Worm (Caenorhabditis elegans) whole organism, young adult: Measurements from ENCODE around the gene mars-1.

ENCODE experiments used
- B0019.2 ChIP-seq: fragments of 200-800 bp; sonication (Bioruptor generic); conservative IDR thresholded peaks from 2 replicates; pipeline ENCODE4 v1.3.6; 2022; ENCODE audit warnings: missing genetic modification reagents, missing genetic modification characterization, missing compliant biosample characterization
- B0261.1 ChIP-seq: sonication (generic microtip); optimal IDR thresholded peaks from 2 replicates; lab custom pipeline; 2016; ENCODE audit warnings: mild to moderate bottlenecking, missing genetic modification characterization, moderate library complexity, missing compliant biosample characterization
- C06A6.2 ChIP-seq: fragments of 200-800 bp; sonication (Bioruptor generic); conservative IDR thresholded peaks from 2 replicates; pipeline ENCODE4 v1.3.6; 2022; ENCODE audit warnings: missing genetic modification characterization, missing compliant biosample characterization
- D2030.7 ChIP-seq: fragments of 200-800 bp; sonication (Bioruptor generic); IDR thresholded peaks from 2 replicates; pipeline ENCODE4 v1.3.6; 2022; ENCODE audit warnings: missing genetic modification reagents, missing genetic modification characterization, missing compliant biosample characterization
- F10E7.11 ChIP-seq: sonication (generic microtip); optimal IDR thresholded peaks from 2 replicates; lab custom pipeline; 2017; ENCODE audit warnings: mild to moderate bottlenecking, missing genetic modification characterization, moderate library complexity, missing compliant biosample characterization
- F22D6.2 ChIP-seq: sonication (generic microtip); optimal IDR thresholded peaks from 2 replicates; lab custom pipeline; 2016; ENCODE audit warnings: mild to moderate bottlenecking, missing genetic modification characterization, missing compliant biosample characterization
- F23B12.7 ChIP-seq: sonication (generic microtip); optimal IDR thresholded peaks from 2 replicates; lab custom pipeline; 2017; ENCODE audit warnings: missing genetic modification characterization, mild to moderate bottlenecking, missing compliant biosample characterization, antibody characterized with exemption, moderate library complexity; ENCODE audit not compliant: insufficient read depth
- T26A5.8 ChIP-seq: sonication (generic microtip); optimal IDR thresholded peaks from 2 replicates; lab custom pipeline; 2016; ENCODE audit warnings: missing genetic modification characterization, missing compliant biosample characterization
- Y56A3A.18 ChIP-seq: fragments of 200-800 bp; sonication (Bioruptor generic); IDR thresholded peaks from 2 replicates; pipeline ENCODE4 v1.3.6; 2022; ENCODE audit warnings: missing genetic modification reagents, missing genetic modification characterization, missing compliant biosample characterization
- akir-1 ChIP-seq: fragments of 200-800 bp; sonication (Bioruptor generic); optimal IDR thresholded peaks from 2 replicates; lab custom pipeline; 2018; ENCODE audit warnings: mild to moderate bottlenecking, missing genetic modification characterization, moderate library complexity, missing compliant biosample characterization
- ama-1 ChIP-seq, 3 experiments: fragments of 150-350 bp in 1 of 3; sonication (generic microtip) in 2 of 3; optimal IDR thresholded peaks; 2 replicates each; lab custom pipeline; 2014 to 2018; ENCODE audit warnings: missing biosample characterization in 2 of 3, missing genetic modification characterization in 2 of 3, missing genetic modification reagents in 2 of 3
- aptf-3 ChIP-seq: fragments of 200-800 bp; sonication (Bioruptor generic); IDR thresholded peaks from 2 replicates; pipeline ENCODE4 v1.3.6; 2022; ENCODE audit warnings: missing genetic modification characterization, missing compliant biosample characterization
- athp-1 ChIP-seq: sonication (generic microtip); optimal IDR thresholded peaks from 2 replicates; lab custom pipeline; 2017; ENCODE audit warnings: mild to moderate bottlenecking, missing genetic modification characterization, missing compliant biosample characterization
- bed-2 ChIP-seq: fragments of 200-800 bp; sonication (Bioruptor generic); IDR thresholded peaks from 2 replicates; pipeline ENCODE4 v1.3.6; 2022; ENCODE audit warnings: missing genetic modification reagents, missing genetic modification characterization, missing compliant biosample characterization
- ccch-3 ChIP-seq: fragments of 200-800 bp; sonication (Bioruptor generic); optimal IDR thresholded peaks from 2 replicates; lab custom pipeline; 2018; ENCODE audit warnings: mild to moderate bottlenecking, missing genetic modification characterization, missing compliant biosample characterization
- cebp-1 ChIP-seq, 2 experiments: fragments of 200-800 bp in 1 of 2; sonication (Bioruptor generic) in 1 of 2; sonication (generic microtip) in 1 of 2; IDR thresholded peaks in 1 of 2; optimal IDR thresholded peaks in 1 of 2; 2 replicates each; pipeline versions ENCODE4 v1.3.6 to Lab custom; 2017 to 2022; ENCODE audit warnings: missing compliant biosample characterization in 2 of 2, missing genetic modification characterization in 2 of 2, mild to moderate bottlenecking in 1 of 2, missing genetic modification reagents in 1 of 2, moderate library complexity in 1 of 2
- ceh-100 ChIP-seq: fragments of 200-800 bp; sonication (Bioruptor generic); IDR thresholded peaks from 2 replicates; pipeline ENCODE4 v1.3.6; 2022; ENCODE audit warnings: missing genetic modification reagents, missing genetic modification characterization, missing compliant biosample characterization
- ceh-40 ChIP-seq: fragments of 200-800 bp; sonication (Bioruptor generic); IDR thresholded peaks from 2 replicates; pipeline ENCODE4 v1.3.6; 2022; ENCODE audit warnings: missing genetic modification characterization, missing compliant biosample characterization
- ceh-58 ChIP-seq: fragments of 200-800 bp; sonication (Bioruptor generic); IDR thresholded peaks from 2 replicates; pipeline ENCODE4 v1.3.6; 2022; ENCODE audit warnings: missing genetic modification characterization, missing compliant biosample characterization
- ceh-79 ChIP-seq: sonication (generic microtip); optimal IDR thresholded peaks from 2 replicates; lab custom pipeline; 2017; ENCODE audit warnings: mild to moderate bottlenecking, missing genetic modification characterization, missing compliant biosample characterization
- die-1 ChIP-seq: sonication (generic microtip); optimal IDR thresholded peaks from 2 replicates; lab custom pipeline; 2016; ENCODE audit warnings: missing genotype, mild to moderate bottlenecking, missing genetic modification characterization, missing compliant biosample characterization
- dpff-1 ChIP-seq: sonication (generic microtip); optimal IDR thresholded peaks from 2 replicates; lab custom pipeline; 2017; ENCODE audit warnings: mild to moderate bottlenecking, missing genetic modification characterization, missing compliant biosample characterization
- dpl-1 ChIP-seq: fragments of 150-350 bp; optimal IDR thresholded peaks from 2 replicates; lab custom pipeline; 2014; ENCODE audit warnings: missing biosample characterization, missing genetic modification reagents, missing genetic modification characterization
- efl-1 ChIP-seq: fragments of 150-350 bp; optimal IDR thresholded peaks from 2 replicates; lab custom pipeline; 2014; ENCODE audit warnings: missing biosample characterization, missing genetic modification reagents, missing genetic modification characterization
- egl-18 ChIP-seq: fragments of 200-800 bp; sonication (Bioruptor generic); IDR thresholded peaks from 2 replicates; pipeline ENCODE4 v1.3.6; 2022; ENCODE audit warnings: missing genetic modification reagents, missing genetic modification characterization, missing compliant biosample characterization
- egl-44 ChIP-seq: fragments of 200-800 bp; sonication (Bioruptor generic); IDR thresholded peaks from 2 replicates; pipeline ENCODE4 v1.3.6; 2022; ENCODE audit warnings: missing genetic modification reagents, missing genetic modification characterization, missing compliant biosample characterization
- ets-4 ChIP-seq: fragments of 200-800 bp; sonication (Bioruptor generic); optimal IDR thresholded peaks from 2 replicates; lab custom pipeline; 2018; ENCODE audit warnings: mild to moderate bottlenecking, missing genetic modification characterization, missing compliant biosample characterization
- hlh-12 ChIP-seq: sonication (generic microtip); optimal IDR thresholded peaks from 2 replicates; lab custom pipeline; 2016; ENCODE audit warnings: missing genetic modification characterization, missing compliant biosample characterization
- hlh-26 ChIP-seq: fragments of 200-800 bp; sonication (Bioruptor generic); conservative IDR thresholded peaks from 2 replicates; pipeline ENCODE4 v1.3.6; 2022; ENCODE audit warnings: missing genetic modification reagents, missing genetic modification characterization, missing compliant biosample characterization
- hmg-1.2 ChIP-seq: fragments of 200-800 bp; sonication (Bioruptor generic); IDR thresholded peaks from 2 replicates; pipeline ENCODE4 v1.3.6; 2022; ENCODE audit warnings: missing genetic modification reagents, missing genetic modification characterization, missing compliant biosample characterization
- hmg-20 ChIP-seq: fragments of 200-800 bp; sonication (Bioruptor generic); IDR thresholded peaks from 2 replicates; pipeline ENCODE4 v1.3.6; 2022; ENCODE audit warnings: missing genetic modification reagents, missing genetic modification characterization, missing compliant biosample characterization
- let-526 ChIP-seq: fragments of 200-800 bp; sonication (Bioruptor generic); IDR thresholded peaks from 2 replicates; pipeline ENCODE4 v1.3.6; 2022; ENCODE audit warnings: missing genetic modification reagents, missing genetic modification characterization, missing compliant biosample characterization
- let-607 ChIP-seq, 2 experiments: fragments of 200-800 bp in 1 of 2; sonication (Bioruptor generic) in 1 of 2; sonication (generic microtip) in 1 of 2; optimal IDR thresholded peaks; 2 replicates each; lab custom pipeline; 2016 to 2018; ENCODE audit warnings: mild to moderate bottlenecking in 2 of 2, missing compliant biosample characterization in 2 of 2, missing genetic modification characterization in 2 of 2, moderate library complexity in 2 of 2, missing genotype in 1 of 2
- lin-26 ChIP-seq: fragments of 200-800 bp; sonication (Bioruptor generic); IDR thresholded peaks from 2 replicates; pipeline ENCODE4 v1.3.6; 2022; ENCODE audit warnings: missing genetic modification reagents, missing genetic modification characterization, missing compliant biosample characterization
- lin-35 ChIP-seq, 3 experiments: fragments of 150-350 bp in 2 of 3; sonication (generic microtip) in 1 of 3; optimal IDR thresholded peaks; 2 replicates each; lab custom pipeline; 2014 to 2018; ENCODE audit warnings: missing biosample characterization in 3 of 3, missing genetic modification characterization in 3 of 3, missing genetic modification reagents in 3 of 3
- lsy-27 ChIP-seq: sonication (generic microtip); optimal IDR thresholded peaks from 2 replicates; lab custom pipeline; 2017; ENCODE audit warnings: missing genetic modification characterization, mild to moderate bottlenecking, missing compliant biosample characterization, antibody characterized with exemption, missing genotype, borderline replicate concordance; ENCODE audit not compliant: insufficient read depth
- madf-6 ChIP-seq: fragments of 200-800 bp; sonication (Bioruptor generic); IDR thresholded peaks from 2 replicates; pipeline ENCODE4 v1.3.6; 2022; ENCODE audit warnings: missing genetic modification reagents, missing genetic modification characterization, missing compliant biosample characterization
- mcd-1 ChIP-seq: fragments of 200-800 bp; sonication (Bioruptor generic); IDR thresholded peaks from 2 replicates; pipeline ENCODE4 v1.3.6; 2022; ENCODE audit warnings: missing genetic modification reagents, missing genetic modification characterization, missing compliant biosample characterization
- mel-28 ChIP-seq: sonication (generic microtip); optimal IDR thresholded peaks from 2 replicates; lab custom pipeline; 2016; ENCODE audit warnings: borderline replicate concordance, mild to moderate bottlenecking, missing genetic modification characterization, missing compliant biosample characterization
- nfya-1 ChIP-seq: sonication (generic microtip); optimal IDR thresholded peaks from 2 replicates; lab custom pipeline; 2017; ENCODE audit warnings: antibody characterized with exemption, missing compliant biosample characterization, missing genetic modification characterization, borderline replicate concordance; ENCODE audit not compliant: insufficient read depth
- nfya-2 ChIP-seq: fragments of 200-800 bp; sonication (Bioruptor generic); IDR thresholded peaks from 2 replicates; pipeline ENCODE4 v1.3.6; 2022; ENCODE audit warnings: missing genetic modification reagents, missing genetic modification characterization, missing compliant biosample characterization
- nfyb-1 ChIP-seq: fragments of 200-800 bp; sonication (Bioruptor generic); IDR thresholded peaks from 2 replicates; pipeline ENCODE4 v1.3.6; 2022; ENCODE audit warnings: missing genetic modification reagents, missing genetic modification characterization, missing compliant biosample characterization
- nhr-80 ChIP-seq: sonication (generic microtip); optimal IDR thresholded peaks from 2 replicates; lab custom pipeline; 2016; ENCODE audit warnings: missing genetic modification characterization, missing compliant biosample characterization
- pha-4 ChIP-seq: fragments of 150-350 bp; sonication (generic microtip); optimal IDR thresholded peaks from 2 replicates; lab custom pipeline; 2014; ENCODE audit warnings: missing biosample characterization, missing genetic modification reagents, missing genetic modification characterization
- snpc-1.3 ChIP-seq: sonication (generic microtip); optimal IDR thresholded peaks from 2 replicates; lab custom pipeline; 2017; ENCODE audit warnings: missing genetic modification characterization, mild to moderate bottlenecking, missing compliant biosample characterization, antibody characterized with exemption, moderate library complexity, missing genotype, missing genetic modification reagents; ENCODE audit not compliant: insufficient read depth
- unc-130 ChIP-seq: sonication (generic microtip); optimal IDR thresholded peaks from 2 replicates; lab custom pipeline; 2016; ENCODE audit warnings: missing genetic modification reagents, missing genetic modification characterization, missing compliant biosample characterization
- unc-62 ChIP-seq: fragments of 150-350 bp; optimal IDR thresholded peaks from 2 replicates; lab custom pipeline; 2014; ENCODE audit warnings: missing biosample characterization, missing genetic modification reagents, missing genetic modification characterization
- ztf-6 ChIP-seq: fragments of 200-800 bp; sonication (Bioruptor generic); IDR thresholded peaks from 2 replicates; pipeline ENCODE4 v1.3.6; 2022; ENCODE audit warnings: missing genetic modification reagents, missing genetic modification characterization, missing compliant biosample characterization

mars-1 gene

DNA sequence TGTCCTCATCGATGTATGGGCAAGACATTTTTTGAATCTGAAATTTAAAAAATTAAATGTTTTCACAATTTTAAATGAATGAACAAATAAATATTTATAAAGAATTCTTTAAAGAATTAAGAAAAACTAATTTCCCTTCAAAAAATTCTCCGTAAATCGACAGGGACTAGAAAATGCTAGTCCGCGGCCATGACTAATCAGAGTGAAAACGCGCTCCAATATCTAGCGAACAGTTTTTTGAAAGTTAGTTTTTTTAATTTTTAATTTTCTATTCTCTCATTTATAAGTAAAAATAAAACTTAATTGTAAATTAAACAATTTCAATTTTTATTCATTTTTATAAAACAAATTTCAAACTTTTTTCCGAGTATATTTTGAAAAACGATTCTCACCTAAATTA is 42.5 kb downstream of the mars-1 start:
- TF ChIP-seq bed-2 (GFP tag; lab: Robert Waterston, UW) (no peak), hmg-1.2 (GFP tag; lab: Robert Waterston, UW) (no peak; the same call in 1 of the 2 replicates), B0019.2 (no peak), snpc-1.3 (peak; percentile 8), die-1 (tag; lab: Kevin White, UChicago) (no peak), F22D6.2 (tag; lab: Kevin White, UChicago) (no peak), hlh-26 (GFP tag; lab: Robert Waterston, UW) (no peak), nfya-2 (GFP tag; lab: Robert Waterston, UW) (no peak), pha-4 (tag; lab: Kevin White, UChicago) (no peak), cebp-1 (GFP tag; IDR thresholded peaks at IDR 0.05; lab: Robert Waterston, UW) (no peak), cebp-1 (tag; optimal IDR thresholded peaks at IDR 0.05; lab: Kevin White, UChicago) (no peak), F10E7.11 (tag; lab: Kevin White, UChicago) (no peak), egl-44 (GFP tag; lab: Robert Waterston, UW) (no peak), mcd-1 (peak; percentile 39; the same call in 1 of the 2 replicates), let-607 (tag; optimal IDR thresholded peaks at IDR 0.05; lab: Kevin White, UChicago) (no peak), ama-1 (optimal IDR thresholded peaks at IDR 0.05; lab: Kevin White, UChicago) (no peak), ama-1 (GFP tag; optimal IDR thresholded peaks at IDR 0.05; lab: Kevin White, UChicago) (peak in 1 of 2 experiments; percentile 28), nfyb-1 (GFP tag; lab: Robert Waterston, UW) (0 out of 2 replicates have a peak, but pooled peaks have one; percentile 27), lin-35 (GFP tag; optimal IDR thresholded peaks at IDR 0.05; lab: Kevin White, UChicago) (peak in 1 of 3 experiments; percentile 57), madf-6 (GFP tag; lab: Robert Waterston, UW) (peak; percentile 42; the same call in 1 of the 2 replicates), lsy-27 (tag; lab: Kevin White, UChicago) (no peak), ceh-100 (no peak), hlh-12 (tag; lab: Kevin White, UChicago) (no peak), B0261.1 (tag; lab: Kevin White, UChicago) (no peak), lin-26 (no peak), C06A6.2 (no peak), athp-1 (tag; lab: Kevin White, UChicago) (no peak), ets-4 (GFP tag; lab: Kevin White, UChicago) (no peak), ceh-79 (no peak), D2030.7 (GFP tag; lab: Robert Waterston, UW) (peak; percentile 47; the same call in 1 of the 2 replicates), F23B12.7 (tag; lab: Kevin White, UChicago) (peak; percentile 27), Y56A3A.18 (GFP tag; lab: Robert Waterston, UW) (no peak), aptf-3 (GFP tag; lab: Robert Waterston, UW) (no peak), akir-1 (GFP tag; lab: Kevin White, UChicago) (no peak), mel-28 (tag; lab: Kevin White, UChicago) (no peak), nfya-1 (no peak), T26A5.8 (tag; lab: Kevin White, UChicago) (no peak), hmg-20 (no peak)

DNA sequence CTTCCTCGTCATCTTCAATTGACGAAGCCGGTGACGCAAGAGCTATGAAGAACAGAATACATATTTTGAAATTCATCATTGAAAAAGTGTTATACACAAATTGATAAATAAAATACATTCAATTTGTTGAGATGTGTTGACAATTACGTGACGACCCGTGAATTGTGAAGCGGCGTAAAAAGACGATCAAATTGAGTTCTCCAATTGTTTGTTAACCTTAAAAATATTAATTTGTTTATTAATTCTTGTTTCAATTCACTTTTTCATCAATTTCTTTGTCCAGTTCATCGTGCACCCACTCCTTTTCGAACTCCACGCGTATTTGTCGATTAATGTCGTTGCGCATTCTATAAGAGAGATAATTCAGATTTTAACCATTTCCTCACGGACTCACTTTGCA is 43.1 kb downstream of the mars-1 start, which contains the start of gene spe-36:
Gene spe-36 (minus strand): TSS at position 101 of the 400 bp plus-strand sequence.
- TF ChIP-seq mcd-1: no peak
- no peak for TF ChIP-seq nhr-80 (tag; lab: Kevin White, UChicago)
- no peak for TF ChIP-seq D2030.7 (GFP tag; lab: Robert Waterston, UW)
- TF ChIP-seq ceh-40 (GFP tag; lab: Robert Waterston, UW): no peak
- no peak for TF ChIP-seq unc-130
- TF ChIP-seq dpff-1: no peak
- no peak for TF ChIP-seq ceh-100
- no peak for TF ChIP-seq ccch-3 (GFP tag; lab: Kevin White, UChicago)
- TF ChIP-seq F22D6.2 (tag; lab: Kevin White, UChicago): no peak
- TF ChIP-seq dpl-1: no peak
- no peak for TF ChIP-seq let-526 (GFP tag; lab: Robert Waterston, UW)
- TF ChIP-seq ceh-58 (GFP tag; lab: Robert Waterston, UW): no peak
- TF ChIP-seq unc-62 (GFP tag; lab: Kevin White, UChicago): no peak
- no peak for TF ChIP-seq efl-1 (GFP tag; lab: Kevin White, UChicago)
- no peak for TF ChIP-seq egl-18 (GFP tag; lab: Robert Waterston, UW)
- no peak for TF ChIP-seq ztf-6 (GFP tag; lab: Robert Waterston, UW)
